Worm (Caenorhabditis elegans): ENCODE data around the gene ntp-1.

The ntp-1 gene

DNA sequence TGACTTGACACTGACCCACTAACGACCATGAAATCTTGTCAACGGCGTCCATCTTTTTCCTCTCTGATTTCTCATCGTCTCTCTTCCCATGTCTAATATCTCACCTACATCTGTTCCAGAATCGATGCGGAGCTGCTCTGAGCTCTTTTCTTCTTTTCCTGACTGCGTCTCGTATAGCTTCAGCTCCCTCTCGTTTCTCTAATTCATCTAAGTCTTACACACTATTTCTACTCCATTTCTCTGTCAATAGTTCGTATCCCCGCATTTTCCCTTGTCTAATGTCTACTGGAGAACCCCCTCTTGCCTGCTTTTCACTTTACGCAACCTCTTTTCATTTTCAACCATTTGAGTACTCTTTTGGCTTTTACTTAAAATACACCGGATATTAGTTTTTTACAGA is 23.2 kb upstream of the ntp-1 start, which contains the start of gene ric-3 (continued):
- TF ChIP-seq attf-3 (GFP tag; conservative IDR thresholded peaks at IDR 0.05): no peak
- TF ChIP-seq ccch-3 (GFP tag; optimal IDR thresholded peaks at IDR 0.05): no peak
- peak; percentile 35 for TF ChIP-seq K12H6.12 (tag; optimal IDR thresholded peaks at IDR 0.05)
- no peak for TF ChIP-seq ztf-28 (GFP tag; IDR thresholded peaks at IDR 0.05)
- TF ChIP-seq hsf-1 (GFP tag; IDR thresholded peaks at IDR 0.05): no peak
- TF ChIP-seq B0019.2 (GFP tag; conservative IDR thresholded peaks at IDR 0.05): no peak
- no peak for TF ChIP-seq fkh-3 (tag; optimal IDR thresholded peaks at IDR 0.05)
- no peak for TF ChIP-seq F10E7.11 (tag; optimal IDR thresholded peaks at IDR 0.05)
- no peak for TF ChIP-seq F55B11.4 (tag; optimal IDR thresholded peaks at IDR 0.05; ENCODE audit: borderline replicate concordance, insufficient read depth)
- TF ChIP-seq let-526 (GFP tag; IDR thresholded peaks at IDR 0.05): no peak
- TF ChIP-seq ets-4 (GFP tag; optimal IDR thresholded peaks at IDR 0.05): no peak
- TF ChIP-seq egl-18 (GFP tag; IDR thresholded peaks at IDR 0.05): no peak
- no peak for TF ChIP-seq ama-1 (optimal IDR thresholded peaks at IDR 0.05)
- TF ChIP-seq ama-1 (GFP tag; optimal IDR thresholded peaks at IDR 0.05): no peak
- no peak for TF ChIP-seq snpc-4 (GFP tag; optimal IDR thresholded peaks at IDR 0.05)
- no peak for TF ChIP-seq snpc-4 (tag; optimal IDR thresholded peaks at IDR 0.05)
- no peak for TF ChIP-seq Y67H2A.10 (GFP tag; conservative IDR thresholded peaks at IDR 0.05)
- 0 out of 2 replicates have a peak, but pooled peaks have one; percentile 17 for TF ChIP-seq mcd-1 (GFP tag; IDR thresholded peaks at IDR 0.05)
- no peak for TF ChIP-seq F52B5.7 (tag; optimal IDR thresholded peaks at IDR 0.05)
- TF ChIP-seq rcor-1 (GFP tag; IDR thresholded peaks at IDR 0.05): no peak
- no peak for TF ChIP-seq zim-3 (tag; optimal IDR thresholded peaks at IDR 0.05)
- no peak for TF ChIP-seq hlh-26 (GFP tag; conservative IDR thresholded peaks at IDR 0.05)
- TF ChIP-seq F57A8.1 (GFP tag; optimal IDR thresholded peaks at IDR 0.05): no peak
- TF ChIP-seq dox-1 (GFP tag; IDR thresholded peaks at IDR 0.05): no peak
- TF ChIP-seq lsy-27 (tag; optimal IDR thresholded peaks at IDR 0.05; ENCODE audit: borderline replicate concordance, insufficient read depth): no peak
- no peak for TF ChIP-seq hrde-1 (tag; optimal IDR thresholded peaks at IDR 0.05; ENCODE audit: borderline replicate concordance)
- no peak for TF ChIP-seq athp-1 (tag; optimal IDR thresholded peaks at IDR 0.05)
- no peak for TF ChIP-seq mxl-1 (tag; optimal IDR thresholded peaks at IDR 0.05)
- no peak for TF ChIP-seq K11D2.4 (GFP tag; IDR thresholded peaks at IDR 0.05)
- TF ChIP-seq D2030.7 (GFP tag; IDR thresholded peaks at IDR 0.05): no peak
- TF ChIP-seq lin-40 (tag; optimal IDR thresholded peaks at IDR 0.05): peak; percentile 9
- TF ChIP-seq efl-1 (GFP tag; optimal IDR thresholded peaks at IDR 0.05): no peak
- no peak for TF ChIP-seq Y53F4B.3 (GFP tag; IDR thresholded peaks at IDR 0.05)
- no peak for TF ChIP-seq snpc-1.1 (tag; optimal IDR thresholded peaks at IDR 0.05; ENCODE audit: insufficient read depth)
- no peak for TF ChIP-seq F22D6.2 (tag; optimal IDR thresholded peaks at IDR 0.05)
- no peak for TF ChIP-seq nfya-1 (tag; optimal IDR thresholded peaks at IDR 0.05; ENCODE audit: borderline replicate concordance, insufficient read depth)
- no peak for TF ChIP-seq xnd-1 (tag; optimal IDR thresholded peaks at IDR 0.05)
- TF ChIP-seq nfya-2 (GFP tag; IDR thresholded peaks at IDR 0.05): no peak
- TF ChIP-seq nhr-120 (GFP tag; IDR thresholded peaks at IDR 0.05): no peak
- no peak for TF ChIP-seq ceh-40 (GFP tag; IDR thresholded peaks at IDR 0.05)
- no peak for TF ChIP-seq Y95B8A.8 (GFP tag; IDR thresholded peaks at IDR 0.05)
- no peak for TF ChIP-seq lsl-1 (GFP tag; optimal IDR thresholded peaks at IDR 0.05)
- no peak for TF ChIP-seq Y53G8AR.9 (GFP tag; conservative IDR thresholded peaks at IDR 0.05)
- TF ChIP-seq F57C9.4 (tag; optimal IDR thresholded peaks at IDR 0.05): no peak
- TF ChIP-seq somi-1 (GFP tag; optimal IDR thresholded peaks at IDR 0.05): peak; percentile 30
- no peak for TF ChIP-seq die-1 (tag; optimal IDR thresholded peaks at IDR 0.05)
